Fruit fly (Drosophila melanogaster) whole organism, embryonic: ENCODE results near the gene orion.

Source experiments
- Asciz ChIP-seq: fragments of 200-800 bp; sonication (Bioruptor generic); optimal IDR thresholded peaks from 2 replicates; lab custom pipeline; 2017; ENCODE audit warnings: missing biosample characterization, mild to moderate bottlenecking, missing genetic modification characterization, missing genetic modification reagents
- Awh ChIP-seq: fragments of 200-800 bp; sonication (Bioruptor generic); IDR thresholded peaks from 2 replicates; pipeline ENCODE4, ENCODE4 v1.3.6; 2022; ENCODE audit warnings: missing biosample characterization, missing genetic modification characterization
- CG10267 ChIP-seq: fragments of 200-800 bp; sonication (Bioruptor generic); optimal IDR thresholded peaks from 2 replicates; lab custom pipeline; 2018; ENCODE audit warnings: missing biosample characterization, mild to moderate bottlenecking, missing genetic modification characterization, moderate library complexity
- CG10366 ChIP-seq: fragments of 200-800 bp; sonication (Bioruptor generic); IDR thresholded peaks from 2 replicates; pipeline ENCODE4 v1.3.6; 2022; ENCODE audit warnings: missing biosample characterization, missing genetic modification characterization
- CG11398 ChIP-seq: fragments of 200-800 bp; sonication (Bioruptor generic); optimal IDR thresholded peaks from 2 replicates; lab custom pipeline; 2016; ENCODE audit warnings: missing biosample characterization, missing genetic modification characterization
- CG11695 ChIP-seq: fragments of 200-800 bp; sonication (Bioruptor generic); IDR thresholded peaks from 3 replicates; pipeline ENCODE4 v1.3.6; 2022; ENCODE audit warnings: missing biosample characterization, missing genetic modification characterization
- CG14860 ChIP-seq: fragments of 200-800 bp; sonication (Bioruptor generic); IDR thresholded peaks from 3 replicates; pipeline ENCODE4 v1.3.6; 2022; ENCODE audit warnings: missing biosample characterization, missing genetic modification characterization; ENCODE audit not compliant: partially characterized antibody
- CG1529 ChIP-seq: fragments of 200-800 bp; sonication (Bioruptor generic); optimal IDR thresholded peaks from 3 replicates; lab custom pipeline; 2018; ENCODE audit warnings: missing biosample characterization, missing genetic modification characterization
- CG15601 ChIP-seq: fragments of 200-800 bp; sonication (Bioruptor generic); optimal IDR thresholded peaks from 3 replicates; lab custom pipeline; 2019; ENCODE audit warnings: missing biosample characterization, mild to moderate bottlenecking, missing genetic modification characterization, moderate library complexity
- CG1603 ChIP-seq: fragments of 200-800 bp; sonication (Bioruptor generic); optimal IDR thresholded peaks from 2 replicates; lab custom pipeline; 2019; ENCODE audit warnings: missing biosample characterization, mild to moderate bottlenecking, missing genetic modification characterization, moderate library complexity
- CG2202 ChIP-seq: fragments of 200-800 bp; sonication (Bioruptor generic); optimal IDR thresholded peaks from 2 replicates; lab custom pipeline; 2018; ENCODE audit warnings: missing biosample characterization, mild to moderate bottlenecking, missing genetic modification characterization
- CG31388 ChIP-seq: fragments of 200-800 bp; sonication (Bioruptor generic); optimal IDR thresholded peaks from 2 replicates; lab custom pipeline; 2016; ENCODE audit warnings: missing biosample characterization, missing genetic modification characterization
- CG31441 ChIP-seq: fragments of 200-800 bp; sonication (Bioruptor generic); IDR thresholded peaks from 2 replicates; pipeline ENCODE4 v1.3.6; 2022; ENCODE audit warnings: missing biosample characterization, missing genetic modification characterization
- CG3847 ChIP-seq: fragments of 200-800 bp; sonication (Bioruptor generic); IDR thresholded peaks from 2 replicates; pipeline ENCODE4 v1.3.6; 2022; ENCODE audit warnings: missing biosample characterization, missing genetic modification characterization
- CG4282 ChIP-seq: fragments of 200-800 bp; sonication (Bioruptor generic); optimal IDR thresholded peaks from 2 replicates; lab custom pipeline; 2016; ENCODE audit warnings: missing biosample characterization, missing genetic modification characterization
- CG4328 ChIP-seq: fragments of 200-800 bp; sonication (Bioruptor generic); optimal IDR thresholded peaks from 3 replicates; lab custom pipeline; 2017; ENCODE audit warnings: missing biosample characterization, missing genetic modification reagents, missing genetic modification characterization
- CG6683 ChIP-seq: fragments of 200-800 bp; sonication (Bioruptor generic); optimal IDR thresholded peaks from 2 replicates; lab custom pipeline; 2017; ENCODE audit warnings: missing biosample characterization, mild to moderate bottlenecking, missing genetic modification characterization, missing genetic modification reagents
- CG7928 ChIP-seq: fragments of 200-800 bp; sonication (Bioruptor generic); optimal IDR thresholded peaks from 2 replicates; lab custom pipeline; 2017; ENCODE audit warnings: missing biosample characterization, mild to moderate bottlenecking, missing genetic modification characterization
- CG9932 ChIP-seq: fragments of 200-800 bp; sonication (Bioruptor generic); IDR thresholded peaks from 2 replicates; pipeline ENCODE4 v1.3.6; 2022; ENCODE audit warnings: missing biosample characterization, missing genetic modification characterization
- H15 ChIP-seq: fragments of 200-800 bp; sonication (Bioruptor generic); IDR thresholded peaks from 3 replicates; pipeline ENCODE4 v1.3.6; 2022; ENCODE audit warnings: missing biosample characterization, missing genetic modification characterization
- H2.0 ChIP-seq: fragments of 200-800 bp; sonication (Bioruptor generic); IDR thresholded peaks from 2 replicates; pipeline ENCODE4 v1.3.6; 2022; ENCODE audit warnings: missing biosample characterization, missing genetic modification characterization
- HLH4C ChIP-seq: fragments of 200-800 bp; sonication (Bioruptor generic); IDR thresholded peaks from 3 replicates; pipeline ENCODE4 v1.3.6; 2022; ENCODE audit warnings: missing biosample characterization, missing genetic modification characterization; ENCODE audit not compliant: partially characterized antibody
- Hr39 ChIP-seq: fragments of >200 bp; optimal IDR thresholded peaks from 2 replicates; lab custom pipeline; 2017
- Nf-YC ChIP-seq: fragments of 200-800 bp; optimal IDR thresholded peaks from 3 replicates; lab custom pipeline; 2019; ENCODE audit warnings: missing biosample characterization, mild to moderate bottlenecking, missing genetic modification characterization, moderate library complexity
- Taf1 ChIP-seq: fragments of 200-800 bp; sonication (Bioruptor generic); IDR thresholded peaks from 2 replicates; pipeline ENCODE4 v1.3.6; 2022; ENCODE audit warnings: missing biosample characterization, missing genetic modification characterization
- Xrp1 ChIP-seq: fragments of 200-800 bp; sonication (Bioruptor generic); IDR thresholded peaks from 2 replicates; pipeline ENCODE4 v1.3.6; 2022; ENCODE audit warnings: missing biosample characterization, missing genetic modification characterization
- abd-A ChIP-seq: fragments of 200-800 bp; sonication (Bioruptor generic); optimal IDR thresholded peaks from 3 replicates; lab custom pipeline; 2019; ENCODE audit warnings: missing biosample characterization, mild to moderate bottlenecking, missing genetic modification characterization, moderate library complexity
- ac ChIP-seq: fragments of 200-800 bp; sonication (Bioruptor generic); optimal IDR thresholded peaks from 3 replicates; lab custom pipeline; 2017; ENCODE audit warnings: missing biosample characterization, mild to moderate bottlenecking, missing genetic modification characterization
- al ChIP-seq: fragments of 200-800 bp; sonication (Bioruptor generic); IDR thresholded peaks from 2 replicates; pipeline ENCODE4 v1.3.6; 2022; ENCODE audit warnings: missing biosample characterization, missing genetic modification characterization
- ato ChIP-seq: fragments of 200-800 bp; sonication (Bioruptor generic); IDR thresholded peaks from 2 replicates; pipeline ENCODE4 v1.3.6; 2022; ENCODE audit warnings: missing biosample characterization, missing genetic modification characterization; ENCODE audit not compliant: partially characterized antibody
- bigmax ChIP-seq: fragments of 200-800 bp; sonication (Bioruptor generic); optimal IDR thresholded peaks from 2 replicates; lab custom pipeline; 2018; ENCODE audit warnings: missing biosample characterization, mild to moderate bottlenecking, missing genetic modification characterization
- bsh ChIP-seq, 2 experiments: fragments of 200-800 bp; sonication (Bioruptor generic); optimal IDR thresholded peaks; 2 replicates each; lab custom pipeline; 2017 to 2018; ENCODE audit warnings: mild to moderate bottlenecking in 2 of 2, missing biosample characterization in 2 of 2, missing genetic modification characterization in 2 of 2, moderate library complexity in 1 of 2
- cg ChIP-seq: fragments of 200-800 bp; sonication (Bioruptor generic); optimal IDR thresholded peaks from 3 replicates; lab custom pipeline; 2019; ENCODE audit warnings: missing biosample characterization, mild to moderate bottlenecking, missing genetic modification characterization, moderate library complexity
- chm ChIP-seq: fragments of 200-800 bp; sonication (Bioruptor generic); IDR thresholded peaks from 2 replicates; pipeline ENCODE4 v1.3.6; 2022; ENCODE audit warnings: missing biosample characterization, missing genetic modification characterization
- ems ChIP-seq: fragments of 200-800 bp; sonication (Bioruptor generic); optimal IDR thresholded peaks from 3 replicates; lab custom pipeline; 2016; ENCODE audit warnings: missing biosample characterization, missing genetic modification characterization
- esg ChIP-seq: fragments of 200-800 bp; sonication (Bioruptor generic); conservative IDR thresholded peaks from 2 replicates; pipeline ENCODE4 v1.3.6; 2022; ENCODE audit warnings: missing biosample characterization, missing genetic modification characterization
- gce ChIP-seq: fragments of 200-800 bp; sonication (Bioruptor generic); IDR thresholded peaks from 3 replicates; pipeline ENCODE4 v1.3.6; 2022; ENCODE audit warnings: missing biosample characterization, missing genetic modification characterization
- grau ChIP-seq: fragments of 200-800 bp; optimal IDR thresholded peaks from 3 replicates; lab custom pipeline; 2019; ENCODE audit warnings: missing biosample characterization, mild to moderate bottlenecking, missing genetic modification characterization, moderate library complexity
- hbn ChIP-seq: fragments of 200-800 bp; sonication (Bioruptor generic); IDR thresholded peaks from 2 replicates; pipeline ENCODE4 v1.3.6; 2022; ENCODE audit warnings: missing biosample characterization, missing genetic modification characterization; ENCODE audit not compliant: partially characterized antibody
- hth ChIP-seq: fragments of >200 bp; optimal IDR thresholded peaks from 2 replicates; lab custom pipeline; 2017; ENCODE audit warnings: inconsistent platforms
- insv ChIP-seq, 2 experiments: fragments of 200-800 bp; sonication (Bioruptor generic); optimal IDR thresholded peaks; 3 replicates each; lab custom pipeline; 2016 to 2018; ENCODE audit warnings: missing biosample characterization in 2 of 2, missing genetic modification characterization in 2 of 2
- jing ChIP-seq: fragments of 200-800 bp; sonication (Bioruptor generic); optimal IDR thresholded peaks from 2 replicates; lab custom pipeline; 2018; ENCODE audit warnings: missing biosample characterization, mild to moderate bottlenecking, missing genetic modification characterization
- jumu ChIP-seq: fragments of 200-800 bp; sonication (Bioruptor generic); optimal IDR thresholded peaks from 3 replicates; lab custom pipeline; 2016; ENCODE audit warnings: missing biosample characterization, missing genetic modification characterization
- nmo ChIP-seq: fragments of 200-800 bp; sonication (Bioruptor generic); optimal IDR thresholded peaks from 2 replicates; lab custom pipeline; 2018; ENCODE audit warnings: missing biosample characterization, mild to moderate bottlenecking, missing genetic modification characterization, moderate library complexity
- nom ChIP-seq: fragments of 200-800 bp; sonication (Bioruptor generic); optimal IDR thresholded peaks from 2 replicates; lab custom pipeline; 2017; ENCODE audit warnings: missing biosample characterization, missing genetic modification characterization, mild to moderate bottlenecking, moderate library complexity, missing genetic modification reagents
- pzg ChIP-seq: fragments of 200-800 bp; sonication (Bioruptor generic); optimal IDR thresholded peaks from 3 replicates; lab custom pipeline; 2018; ENCODE audit warnings: missing biosample characterization, mild to moderate bottlenecking, missing genetic modification characterization, moderate library complexity
- sisA ChIP-seq: fragments of 200-800 bp; sonication (Bioruptor generic); IDR thresholded peaks from 2 replicates; pipeline ENCODE4 v1.3.6; 2022; ENCODE audit warnings: missing biosample characterization, missing genetic modification characterization
- tap ChIP-seq: fragments of 200-800 bp; optimal IDR thresholded peaks from 3 replicates; lab custom pipeline; 2019; ENCODE audit warnings: missing biosample characterization, mild to moderate bottlenecking, missing genetic modification characterization, moderate library complexity
- yki ChIP-seq: fragments of >200 bp; optimal IDR thresholded peaks from 3 replicates; lab custom pipeline; 2018

The orion gene

dm6 chrX:7908239-7909068 lies 38.3 kb downstream of the orion start, which contains the start of the genes dpr14 and spidey (continued):
- TF ChIP-seq tap (tag; lab: Kevin White, UChicago) (peak; percentile 91), ems (peak; percentile 89), Taf1 (peak; percentile 89), CG1529 (GFP tag; lab: Kevin White, UChicago) (peak; percentile 77), bsh (GFP tag; optimal IDR thresholded peaks at IDR 0.05; lab: Kevin White, UChicago) (peak; percentile 44 to 92), HLH4C (GFP tag; lab: Robert Waterston, UW) (peak; percentile 62; the same call in 2 of the 3 replicates), Asciz (GFP tag; lab: Kevin White, UChicago) (peak; percentile 77), CG11398 (GFP tag; lab: Kevin White, UChicago) (peak; percentile 81), CG14860 (GFP tag; lab: Robert Waterston, UW) (no peak), CG2202 (tag; lab: Kevin White, UChicago) (peak; percentile 75), bigmax (GFP tag; lab: Kevin White, UChicago) (peak; percentile 36), CG7928 (GFP tag; lab: Kevin White, UChicago) (peak; percentile 55), CG31388 (GFP tag; lab: Kevin White, UChicago) (peak; percentile 48), H2.0 (GFP tag; lab: Robert Waterston, UW) (peak; percentile 90), CG9932 (GFP tag; lab: Robert Waterston, UW) (peak; percentile 91), Xrp1 (GFP tag; lab: Robert Waterston, UW) (peak; percentile 90), ato (GFP tag; lab: Robert Waterston, UW) (no peak), CG15601 (peak; percentile 84), nmo (peak; percentile 93), CG31441 (peak; percentile 88), Awh (GFP tag; lab: Robert Waterston, UW) (peak; percentile 79), H15 (GFP tag; lab: Robert Waterston, UW) (peak; percentile 79; the same call in 2 of the 3 replicates), pzg (GFP tag; lab: Kevin White, UChicago) (peak; percentile 29), chm (GFP tag; lab: Robert Waterston, UW) (peak; percentile 75), jumu (peak; percentile 81), esg (GFP tag; lab: Robert Waterston, UW) (peak; percentile 89), ac (peak; percentile 59), CG1603 (tag; lab: Kevin White, UChicago) (peak; percentile 92), cg (GFP tag; lab: Kevin White, UChicago) (peak; percentile 94), insv (GFP tag; optimal IDR thresholded peaks at IDR 0.05; lab: Kevin White, UChicago) (peak in 1 of 2 experiments; percentile 62), jing (GFP tag; lab: Kevin White, UChicago) (no peak), sisA (peak; percentile 93), Nf-YC (tag; lab: Kevin White, UChicago) (peak; percentile 86), CG4282 (peak; percentile 73), CG6683 (GFP tag; lab: Kevin White, UChicago) (peak; percentile 85), Hr39 (lab: Kevin White, UChicago) (no peak), CG10267 (tag; lab: Kevin White, UChicago) (peak; percentile 81), grau (tag; lab: Kevin White, UChicago) (peak; percentile 92), al (GFP tag; lab: Robert Waterston, UW) (peak; percentile 88), CG10366 (GFP tag; lab: Robert Waterston, UW) (peak; percentile 89), abd-A (tag; lab: Kevin White, UChicago) (peak; percentile 92), nom (GFP tag; lab: Kevin White, UChicago) (peak; percentile 63), hbn (no peak), CG4328 (GFP tag; lab: Kevin White, UChicago) (peak; percentile 87), gce (GFP tag; lab: Robert Waterston, UW) (peak; percentile 75; the same call in 1 of the 3 replicates), CG3847 (peak; percentile 88), CG11695 (GFP tag; lab: Robert Waterston, UW) (peak; percentile 90), yki (lab: Kevin White, UChicago) (no peak), hth (lab: Kevin White, UChicago) (no peak)
